Worm (Caenorhabditis elegans) whole organism, L4/young adult: ENCODE data around the gene pqn-84.

Source experiments
- W03F9.2 ChIP-seq: fragments of 150-350 bp; optimal IDR thresholded peaks from 2 replicates; lab custom pipeline; 2014; ENCODE audit warnings: missing biosample characterization, missing genetic modification characterization
- dao-5 ChIP-seq: sonication (generic microtip); optimal IDR thresholded peaks from 2 replicates; lab custom pipeline; 2016; ENCODE audit warnings: missing genotype, missing genetic modification characterization, moderate library complexity, missing compliant biosample characterization
- him-1 ChIP-seq: sonication (generic microtip); optimal IDR thresholded peaks from 2 replicates; lab custom pipeline; 2016; ENCODE audit warnings: missing genotype, missing genetic modification reagents, missing genetic modification characterization, missing compliant biosample characterization

Gene pqn-84

DNA sequence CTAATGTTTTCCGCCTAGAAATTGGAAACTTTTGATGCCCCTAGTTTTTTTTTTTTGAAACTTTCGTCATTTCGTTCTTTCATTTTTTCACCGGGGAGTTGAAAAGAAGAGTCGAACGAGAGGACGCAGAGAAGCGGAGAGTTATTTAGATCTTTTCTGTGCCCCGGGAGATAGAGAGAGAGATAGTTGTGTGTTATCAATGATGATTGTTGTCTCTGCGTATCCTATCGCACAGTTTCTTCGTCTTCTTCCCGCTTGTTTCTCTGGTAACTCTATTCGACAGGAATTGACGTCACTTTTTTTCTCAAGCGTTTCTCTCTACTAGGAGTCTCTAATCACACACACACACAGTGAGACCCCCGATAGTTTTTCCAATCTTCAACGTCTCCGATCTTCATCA is 10.8 kb upstream of the pqn-84 start:
- TF ChIP-seq dao-5 (tag; lab: Kevin White, UChicago), result no peak
- TF ChIP-seq him-1 (tag; lab: Kevin White, UChicago), result no peak
- peak; percentile 48 for TF ChIP-seq W03F9.2

DNA sequence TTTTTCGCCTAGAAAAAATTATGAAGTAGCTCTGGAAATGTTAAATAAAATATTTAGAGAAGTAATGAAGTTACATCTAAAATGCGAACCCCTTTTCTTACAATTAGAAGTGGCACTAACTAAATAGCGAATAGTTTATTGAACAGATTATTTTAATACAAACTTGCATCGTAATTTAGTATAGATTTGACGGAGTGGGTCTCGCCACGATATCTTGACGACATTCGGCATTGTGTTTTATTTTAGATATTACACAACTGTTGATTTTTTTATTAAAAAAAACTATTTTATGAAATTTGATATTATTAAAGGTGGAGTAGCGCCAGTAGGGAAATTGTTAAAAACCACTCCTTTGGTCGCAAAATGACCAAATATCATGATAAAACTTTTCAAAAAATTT is 10.2 kb upstream of the pqn-84 start:
- no peak for TF ChIP-seq him-1 (tag; lab: Kevin White, UChicago)
- TF ChIP-seq dao-5 (tag; lab: Kevin White, UChicago), result no peak
- no peak for TF ChIP-seq W03F9.2

DNA sequence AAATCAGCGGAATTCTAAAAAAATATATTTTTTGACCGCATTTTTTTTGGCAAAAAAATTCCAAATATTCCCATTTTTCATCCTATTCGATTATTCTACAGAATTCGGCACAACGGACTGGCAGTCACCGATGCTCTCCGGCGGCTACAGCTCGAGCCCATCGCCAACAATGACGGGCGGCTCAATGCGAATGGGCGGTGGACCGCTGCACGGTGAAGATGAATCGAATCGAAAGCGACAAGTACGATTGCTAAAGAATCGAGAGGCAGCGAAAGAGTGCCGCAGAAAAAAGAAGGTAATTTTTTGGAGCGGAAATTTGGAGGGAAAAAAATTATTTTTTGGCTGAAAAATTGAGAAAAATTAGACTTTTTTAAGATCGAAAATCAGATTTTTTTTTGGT is 7.7 kb upstream of the pqn-84 start:
- TF ChIP-seq him-1 (tag; lab: Kevin White, UChicago), result no peak
- TF ChIP-seq W03F9.2, result no peak
- TF ChIP-seq dao-5 (tag; lab: Kevin White, UChicago), result no peak

DNA sequence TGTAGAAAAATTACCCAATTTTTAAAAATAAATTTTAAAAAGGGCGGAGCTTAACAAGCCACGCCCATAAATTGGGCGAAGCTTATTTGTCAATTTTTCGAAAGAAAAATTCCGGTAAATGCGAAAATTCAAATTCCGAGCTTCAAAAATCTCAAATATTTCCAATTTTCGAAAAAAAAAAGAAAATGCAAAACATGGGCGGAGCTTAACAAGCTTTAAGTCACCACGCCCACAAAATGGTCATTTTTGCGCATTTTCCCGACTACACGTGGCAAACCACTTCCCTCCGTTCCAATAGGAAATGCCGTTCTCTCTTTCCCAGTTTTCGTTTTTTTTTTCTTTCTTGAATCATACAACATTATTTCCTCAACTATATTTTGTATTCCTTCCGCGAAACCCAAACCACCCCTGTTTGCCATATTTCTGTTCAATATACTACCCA is 5.5 kb upstream of the pqn-84 start:
- no peak for TF ChIP-seq him-1 (tag; lab: Kevin White, UChicago)
- no peak for TF ChIP-seq W03F9.2
- no peak for TF ChIP-seq dao-5 (tag; lab: Kevin White, UChicago)

ce11 chrIII:11694975-11695374 is 5.1 kb upstream of the pqn-84 start, which contains the start of gene Y41C4A.22:
Gene Y41C4A.22 (plus strand): TSS chrIII:11695275.
- no peak for TF ChIP-seq dao-5 (tag; lab: Kevin White, UChicago)
- TF ChIP-seq him-1 (tag; lab: Kevin White, UChicago), result no peak
- TF ChIP-seq W03F9.2, result no peak

- TF ChIP-seq dao-5 (tag; lab: Kevin White, UChicago) (no peak), W03F9.2 (no peak), him-1 (tag; lab: Kevin White, UChicago) (no peak)
Measured at ce11 chrIII:11696273-11696672, 3.8 kb upstream of the pqn-84 start, which contains the start of gene Y41C4A.6. Gene Y41C4A.6 (plus strand): TSS chrIII:11696573.

DNA sequence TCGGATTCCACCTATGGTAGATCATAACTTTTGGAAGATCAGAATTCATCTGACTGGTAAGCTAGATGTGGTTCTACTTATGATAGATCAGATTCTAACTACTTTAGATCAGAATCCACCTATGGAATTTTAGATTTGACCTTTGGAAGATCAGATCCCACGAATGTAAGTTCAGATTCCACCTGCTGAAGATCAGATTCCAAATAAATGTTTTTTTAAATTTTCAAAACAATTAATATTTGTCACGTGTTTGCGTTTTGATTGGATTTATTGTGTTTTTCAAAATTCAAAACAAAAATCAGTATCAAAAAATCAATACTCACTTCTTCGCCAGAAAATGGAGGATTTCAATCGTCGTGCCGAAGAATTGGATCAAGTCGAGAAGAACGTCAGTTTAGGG is 1.5 kb upstream of the pqn-84 start, which contains the start of gene Y41C4A.7:
Gene Y41C4A.7, plus strand, starts transcription at position 301 of the 400 bp plus-strand sequence.
- TF ChIP-seq dao-5 (tag; lab: Kevin White, UChicago) (no peak), him-1 (tag; lab: Kevin White, UChicago) (no peak), W03F9.2 (no peak)

- TF ChIP-seq him-1 (tag; lab: Kevin White, UChicago) (no peak), W03F9.2 (no peak), dao-5 (tag; lab: Kevin White, UChicago) (no peak)
Measured at ce11 chrIII:11701863-11702262, 1.8 kb downstream of the pqn-84 start.

ce11 chrIII:11703006-11703775 is 3.1 kb downstream of the pqn-84 start:
- TF ChIP-seq W03F9.2 (no peak), him-1 (tag; lab: Kevin White, UChicago) (no peak), dao-5 (tag; lab: Kevin White, UChicago) (no peak)

DNA sequence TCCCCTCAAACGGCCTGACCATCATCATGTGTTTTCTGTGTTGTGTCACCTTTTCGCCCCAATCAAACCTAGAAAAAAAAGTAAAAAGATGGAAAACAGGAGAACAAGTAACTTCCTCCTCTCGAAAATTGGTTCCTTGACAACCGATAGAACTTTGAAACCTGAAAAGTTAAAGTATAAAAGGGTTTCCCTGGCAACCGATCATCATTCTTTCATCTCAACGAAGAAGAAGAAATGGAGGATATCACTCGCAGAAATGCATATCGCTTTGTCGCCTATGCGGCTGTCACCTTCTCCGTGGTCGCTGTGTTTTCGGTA is 3.7 kb downstream of the pqn-84 start, which contains the start of gene col-95:
Gene col-95, plus strand, starts transcription at position 219 of the 318 bp plus-strand sequence.
- no peak for TF ChIP-seq him-1 (tag; lab: Kevin White, UChicago)

ce11 chrIII:11704377-11704978 is 4.4 kb downstream of the pqn-84 start:
- TF ChIP-seq dao-5 (tag; lab: Kevin White, UChicago), result no peak
- TF ChIP-seq him-1 (tag; lab: Kevin White, UChicago), result no peak
- TF ChIP-seq W03F9.2, result no peak

DNA sequence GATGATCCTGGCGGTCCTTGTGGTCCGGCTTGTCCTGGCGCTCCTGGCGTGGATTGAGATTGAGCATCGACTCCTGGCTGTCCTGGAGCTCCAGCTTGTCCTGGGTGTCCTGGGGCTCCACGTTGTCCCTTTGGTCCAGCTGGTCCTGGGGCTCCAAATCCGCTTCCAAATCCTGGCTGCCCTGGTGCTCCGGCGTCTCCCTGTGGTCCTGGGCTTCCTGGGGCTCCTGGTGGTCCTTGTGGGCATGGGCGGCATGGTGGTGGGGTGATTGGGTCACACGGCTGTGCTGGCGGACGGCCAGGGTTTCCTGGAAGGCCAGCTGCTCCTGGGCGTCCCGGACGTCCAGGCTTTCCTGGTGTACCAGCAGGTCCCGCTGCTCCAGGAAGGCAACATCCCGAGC is 5.9 kb downstream of the pqn-84 start:
- TF ChIP-seq him-1 (tag; lab: Kevin White, UChicago) (no peak), dao-5 (tag; lab: Kevin White, UChicago) (no peak), W03F9.2 (no peak)

DNA sequence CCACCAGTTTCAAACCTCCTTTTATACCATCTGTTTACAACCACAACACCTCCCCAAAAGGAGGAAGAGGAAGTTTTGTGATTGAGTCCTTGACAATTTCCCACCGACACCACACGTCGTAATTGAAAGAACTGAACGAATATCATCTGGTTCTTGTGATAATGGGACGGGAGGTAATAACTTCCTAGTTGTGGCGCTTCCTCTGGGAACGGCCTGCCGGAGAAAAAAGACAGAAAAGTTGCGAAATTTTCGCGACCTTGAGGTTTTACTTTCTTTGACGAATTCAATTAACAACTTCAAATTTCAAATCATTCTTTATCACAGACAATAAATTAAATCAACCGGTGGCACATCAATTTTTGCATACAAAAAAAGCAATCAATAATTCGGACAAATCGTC is 6.6 kb downstream of the pqn-84 start, which contains the start of gene col-96:
Gene col-96, minus strand, starts transcription at position 101 of the 400 bp plus-strand sequence.
- TF ChIP-seq him-1 (tag; lab: Kevin White, UChicago) (no peak), W03F9.2 (no peak), dao-5 (tag; lab: Kevin White, UChicago) (no peak)

- TF ChIP-seq dao-5 (tag; lab: Kevin White, UChicago) (no peak), W03F9.2 (no peak), him-1 (tag; lab: Kevin White, UChicago) (no peak)
Measured at ce11 chrIII:11708722-11709121, 8.7 kb downstream of the pqn-84 start, which contains the start of gene Y41C4A.8. Gene Y41C4A.8 (minus strand): TSS chrIII:11708822.
